Worm (Caenorhabditis elegans): Measurements from ENCODE around the gene C31C9.6.

Gene C31C9.6

DNA sequence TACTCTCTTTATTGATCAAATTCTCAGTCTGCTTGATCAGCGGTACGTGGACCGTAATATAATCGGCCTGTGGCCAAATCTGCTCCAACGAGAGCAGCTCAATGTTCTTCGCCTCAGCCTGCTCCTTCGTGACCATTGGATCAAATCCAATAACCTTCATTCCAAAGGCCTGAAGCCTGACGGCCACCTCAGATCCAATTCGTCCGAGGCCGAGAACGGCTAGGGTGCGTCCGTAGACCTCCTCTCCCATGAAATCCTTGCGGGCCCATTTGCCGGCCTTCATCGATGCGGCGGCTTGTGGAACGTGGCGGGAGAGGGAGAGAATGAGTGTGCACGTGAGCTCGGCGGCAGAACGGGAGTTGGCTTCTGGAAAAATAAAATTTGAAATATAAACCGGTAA lies 24.4 kb downstream of the C31C9.6 start:
- no peak for TF ChIP-seq snu-23 (GFP tag; optimal IDR thresholded peaks at IDR 0.05)
- no peak for TF ChIP-seq nhr-76 (tag; optimal IDR thresholded peaks at IDR 0.05)
- no peak for TF ChIP-seq lir-3 (tag; optimal IDR thresholded peaks at IDR 0.05; ENCODE audit: poor library complexity)
- TF ChIP-seq lin-14 (GFP tag; optimal IDR thresholded peaks at IDR 0.05), result no peak
- no peak for TF ChIP-seq mab-9 (GFP tag; IDR thresholded peaks at IDR 0.05)
- TF ChIP-seq unc-130 (tag; optimal IDR thresholded peaks at IDR 0.05), result no peak
- TF ChIP-seq zag-1 (tag; optimal IDR thresholded peaks at IDR 0.05), result no peak
- TF ChIP-seq lin-35 (GFP tag; optimal IDR thresholded peaks at IDR 0.05), result no peak
- TF ChIP-seq elt-2 (tag; optimal IDR thresholded peaks at IDR 0.05), result no peak
- TF ChIP-seq unc-86 (tag; optimal IDR thresholded peaks at IDR 0.05), result no peak
- TF ChIP-seq ets-5 (GFP tag; IDR thresholded peaks at IDR 0.05), result no peak
- no peak for TF ChIP-seq nhr-20 (tag; optimal IDR thresholded peaks at IDR 0.05)

ce11 chrII:13636596-13636995 lies 25.3 kb downstream of the C31C9.6 start:
- TF ChIP-seq pag-3 (tag; optimal IDR thresholded peaks at IDR 0.05; ENCODE audit: borderline replicate concordance, insufficient read depth), result no peak
- no peak for TF ChIP-seq aha-1 (tag; optimal IDR thresholded peaks at IDR 0.05)
- TF ChIP-seq ceh-90 (tag; optimal IDR thresholded peaks at IDR 0.05), result no peak
- no peak for TF ChIP-seq lir-3 (tag; optimal IDR thresholded peaks at IDR 0.05; ENCODE audit: poor library complexity)
- no peak for TF ChIP-seq pqm-1 (tag; optimal IDR thresholded peaks at IDR 0.05)
- TF ChIP-seq blmp-1 (tag; optimal IDR thresholded peaks at IDR 0.05), result no peak
- no peak for TF ChIP-seq swsn-7 (tag; optimal IDR thresholded peaks at IDR 0.05)
- TF ChIP-seq C34B4.2 (tag; optimal IDR thresholded peaks at IDR 0.05), result no peak
- TF ChIP-seq ceh-82 (tag; optimal IDR thresholded peaks at IDR 0.05), result no peak
- TF ChIP-seq skn-1 (tag; optimal IDR thresholded peaks at IDR 0.05), result no peak
- no peak for TF ChIP-seq alr-1 (tag; optimal IDR thresholded peaks at IDR 0.05; ENCODE audit: borderline replicate concordance)
- no peak for TF ChIP-seq efl-3 (GFP tag; optimal IDR thresholded peaks at IDR 0.05)

DNA sequence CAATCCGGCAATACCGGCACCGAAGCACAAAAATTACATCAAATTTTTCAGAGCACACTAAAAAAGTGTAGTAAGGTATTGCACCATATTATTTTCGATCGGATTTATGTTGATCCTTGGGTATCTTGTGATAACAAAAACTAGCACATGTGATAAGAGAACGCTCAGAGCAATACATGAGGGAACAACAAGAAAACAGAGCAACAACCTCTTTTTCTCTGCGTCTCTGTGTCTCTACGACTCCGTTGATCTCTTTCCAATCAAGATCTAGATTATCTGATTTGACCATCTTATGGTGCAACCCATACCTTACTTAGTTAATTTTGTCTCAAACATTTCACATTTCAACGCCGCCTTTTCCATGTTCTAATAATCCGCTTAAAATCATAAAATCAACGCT lies 29.7 kb downstream of the C31C9.6 start, which contains the start of gene tag-10:
Gene tag-10 (plus strand): TSS at position 347 of the 400 bp plus-strand sequence.
- TF ChIP-seq grh-1 (GFP tag; IDR thresholded peaks at IDR 0.05), result no peak
- TF ChIP-seq elt-2 (tag; optimal IDR thresholded peaks at IDR 0.05), result peak; percentile 18
- peak; percentile 4 for TF ChIP-seq rnt-1 (tag; optimal IDR thresholded peaks at IDR 0.05)

- no peak for TF ChIP-seq pqm-1 (tag; optimal IDR thresholded peaks at IDR 0.05)
- TF ChIP-seq pag-3 (tag; optimal IDR thresholded peaks at IDR 0.05; ENCODE audit: borderline replicate concordance, insufficient read depth), result no peak
- no peak for TF ChIP-seq ceh-82 (tag; optimal IDR thresholded peaks at IDR 0.05)
- no peak for TF ChIP-seq nhr-77 (tag; optimal IDR thresholded peaks at IDR 0.05)
- TF ChIP-seq C16A3.4 (tag; optimal IDR thresholded peaks at IDR 0.05), result no peak
- no peak for TF ChIP-seq egl-27 (tag; optimal IDR thresholded peaks at IDR 0.05)
- TF ChIP-seq irx-1 (tag; optimal IDR thresholded peaks at IDR 0.05), result no peak
Observed at ce11 chrII:13630690-13631089, 31.2 kb downstream of the C31C9.6 start, which contains the start of the genes gst-17 and gst-18. Gene gst-17 (minus strand): TSS chrII:13630790. Gene gst-18 (minus strand): TSS chrII:13630887.

- TF ChIP-seq snu-23 (GFP tag; optimal IDR thresholded peaks at IDR 0.05) (peak; percentile 28), dpl-1 (GFP tag; optimal IDR thresholded peaks at IDR 0.05) (peak in 1 of 3 experiments; percentile 2), alr-1 (tag; optimal IDR thresholded peaks at IDR 0.05; ENCODE audit: borderline replicate concordance) (no peak), sup-37 (GFP tag; optimal IDR thresholded peaks at IDR 0.05) (no peak), lin-14 (GFP tag; optimal IDR thresholded peaks at IDR 0.05) (peak; percentile 20), nhr-20 (tag; optimal IDR thresholded peaks at IDR 0.05) (peak; percentile 52)
Observed at ce11 chrII:13627001-13627400, 34.9 kb downstream of the C31C9.6 start, which contains the start of gene gst-19. Gene gst-19 (minus strand): TSS chrII:13627145.

ce11 chrII:13624330-13624729 lies 37.6 kb downstream of the C31C9.6 start, which contains the start of gene gst-16:
Gene gst-16 (minus strand): TSS chrII:13624440.
- TF ChIP-seq nhr-20 (tag; optimal IDR thresholded peaks at IDR 0.05) (peak; percentile 9), lin-14 (GFP tag; optimal IDR thresholded peaks at IDR 0.05) (peak; percentile 9), lin-13 (GFP tag; optimal IDR thresholded peaks at IDR 0.05) (no peak), C04F5.9 (tag; optimal IDR thresholded peaks at IDR 0.05) (no peak), efl-1 (optimal IDR thresholded peaks at IDR 0.05) (no peak), efl-1 (GFP tag; optimal IDR thresholded peaks at IDR 0.05 in 1 of 2) (peak in 1 of 2 experiments; percentile 82), sptf-1 (tag; optimal IDR thresholded peaks at IDR 0.05) (no peak), nhr-90 (tag; optimal IDR thresholded peaks at IDR 0.05; ENCODE audit: poor library complexity) (no peak), dpl-1 (GFP tag; optimal IDR thresholded peaks at IDR 0.05) (no peak), skn-1 (tag; optimal IDR thresholded peaks at IDR 0.05) (peak; percentile 97), irx-1 (tag; optimal IDR thresholded peaks at IDR 0.05) (no peak), zag-1 (tag; optimal IDR thresholded peaks at IDR 0.05) (no peak), efl-3 (GFP tag; optimal IDR thresholded peaks at IDR 0.05) (no peak)
